Worm (Caenorhabditis elegans) whole organism, L2 larva: ENCODE results near the gene ubxn-5.

ENCODE experiments used
- C34F6.9 ChIP-seq: fragments of 150-350 bp; optimal IDR thresholded peaks from 2 replicates; lab custom pipeline; 2014; ENCODE audit warnings: missing biosample characterization, missing genetic modification characterization
- R02D3.7 ChIP-seq: fragments of 150-350 bp; optimal IDR thresholded peaks from 2 replicates; lab custom pipeline; 2014; ENCODE audit warnings: missing biosample characterization, missing genetic modification characterization
- Y55F3AM.14 ChIP-seq: fragments of 200-800 bp; sonication (Bioruptor generic); optimal IDR thresholded peaks from 2 replicates; lab custom pipeline; 2018; ENCODE audit warnings: mild to moderate bottlenecking, missing genetic modification characterization, missing compliant biosample characterization
- ZK546.5 ChIP-seq: sonication (generic microtip); optimal IDR thresholded peaks from 2 replicates; lab custom pipeline; 2017; ENCODE audit warnings: missing biosample characterization, missing genetic modification characterization
- alr-1 ChIP-seq: fragments of 150-350 bp; optimal IDR thresholded peaks from 2 replicates; lab custom pipeline; 2014; ENCODE audit warnings: missing biosample characterization, missing genetic modification characterization
- aly-2 ChIP-seq: fragments of 150-350 bp; optimal IDR thresholded peaks from 2 replicates; lab custom pipeline; 2014; ENCODE audit warnings: missing biosample characterization, missing genetic modification characterization
- ama-1 ChIP-seq: fragments of 150-350 bp; optimal IDR thresholded peaks from 2 replicates; lab custom pipeline; 2018; ENCODE audit warnings: inconsistent platforms
- ceh-16 ChIP-seq: fragments of 150-350 bp; optimal IDR thresholded peaks from 2 replicates; lab custom pipeline; 2014; ENCODE audit warnings: missing biosample characterization, missing genetic modification characterization
- crh-2 ChIP-seq: sonication (generic microtip); optimal IDR thresholded peaks from 2 replicates; lab custom pipeline; 2017; ENCODE audit warnings: missing biosample characterization, missing genetic modification characterization
- dmd-4 ChIP-seq: sonication (generic microtip); optimal IDR thresholded peaks from 2 replicates; lab custom pipeline; 2017; ENCODE audit warnings: missing biosample characterization, missing genetic modification characterization
- elt-1 ChIP-seq: fragments of 150-350 bp; optimal IDR thresholded peaks from 2 replicates; lab custom pipeline; 2014; ENCODE audit warnings: missing biosample characterization, missing genetic modification characterization
- elt-3 ChIP-seq: sonication (generic microtip); optimal IDR thresholded peaks from 2 replicates; lab custom pipeline; 2017; ENCODE audit warnings: missing biosample characterization, missing genetic modification characterization
- fos-1 ChIP-seq: fragments of 150-350 bp; optimal IDR thresholded peaks from 2 replicates; lab custom pipeline; 2014; ENCODE audit warnings: missing biosample characterization, missing genetic modification characterization
- lin-11 ChIP-seq: fragments of 150-350 bp; sonication (generic microtip); optimal IDR thresholded peaks from 2 replicates; lab custom pipeline; 2014; ENCODE audit warnings: missing biosample characterization, missing genetic modification characterization, inconsistent platforms, mixed read lengths
- lin-13 ChIP-seq: fragments of 150-350 bp; optimal IDR thresholded peaks from 2 replicates; lab custom pipeline; 2014; ENCODE audit warnings: missing biosample characterization, missing genetic modification reagents, missing genetic modification characterization
- mbf-1 ChIP-seq: sonication (generic microtip); optimal IDR thresholded peaks from 2 replicates; lab custom pipeline; 2017; ENCODE audit warnings: missing biosample characterization, missing genetic modification characterization
- mdl-1 ChIP-seq, 2 experiments: fragments of 150-350 bp in 1 of 2; sonication (generic microtip) in 1 of 2; optimal IDR thresholded peaks; 2 replicates each; lab custom pipeline; 2017; ENCODE audit warnings: missing biosample characterization in 2 of 2, missing genetic modification characterization in 2 of 2
- nhr-10 ChIP-seq: sonication (generic microtip); optimal IDR thresholded peaks from 2 replicates; lab custom pipeline; 2017; ENCODE audit warnings: missing biosample characterization, missing genetic modification characterization
- nhr-11 ChIP-seq: fragments of 150-350 bp; optimal IDR thresholded peaks from 2 replicates; lab custom pipeline; 2014; ENCODE audit warnings: missing biosample characterization, missing genetic modification characterization
- nhr-12 ChIP-seq: fragments of 150-350 bp; optimal IDR thresholded peaks from 2 replicates; lab custom pipeline; 2014; ENCODE audit warnings: missing biosample characterization, missing genetic modification characterization
- nhr-129 ChIP-seq: fragments of 150-350 bp; optimal IDR thresholded peaks from 2 replicates; lab custom pipeline; 2014; ENCODE audit warnings: missing biosample characterization, missing genetic modification characterization
- nhr-21 ChIP-seq: fragments of 150-350 bp; optimal IDR thresholded peaks from 2 replicates; lab custom pipeline; 2014; ENCODE audit warnings: missing biosample characterization, missing genetic modification characterization
- nhr-23 ChIP-seq: fragments of 150-350 bp; optimal IDR thresholded peaks from 2 replicates; lab custom pipeline; 2014; ENCODE audit warnings: missing biosample characterization, missing genetic modification reagents, missing genetic modification characterization
- nhr-25 ChIP-seq: fragments of 150-350 bp; sonication (generic microtip); optimal IDR thresholded peaks from 3 replicates; lab custom pipeline; 2014; ENCODE audit warnings: missing biosample characterization, missing genetic modification characterization
- nhr-6 ChIP-seq: fragments of 150-350 bp; optimal IDR thresholded peaks from 2 replicates; lab custom pipeline; 2014; ENCODE audit warnings: missing biosample characterization, missing genetic modification characterization
- nhr-77 ChIP-seq: fragments of 150-350 bp; optimal IDR thresholded peaks from 2 replicates; lab custom pipeline; 2014; ENCODE audit warnings: missing biosample characterization, missing genetic modification characterization
- skn-1 ChIP-seq: sonication (generic microtip); optimal IDR thresholded peaks from 2 replicates; lab custom pipeline; 2017; ENCODE audit warnings: missing biosample characterization, missing genetic modification characterization
- sma-3 ChIP-seq: sonication (generic microtip); optimal IDR thresholded peaks from 2 replicates; lab custom pipeline; 2016; ENCODE audit warnings: missing genetic modification reagents, missing genetic modification characterization, missing compliant biosample characterization
- snpc-4 ChIP-seq: fragments of 150-350 bp; optimal IDR thresholded peaks from 2 replicates; lab custom pipeline; 2014; ENCODE audit warnings: missing biosample characterization, missing genetic modification characterization
- unc-62 ChIP-seq: fragments of 150-350 bp; optimal IDR thresholded peaks from 2 replicates; lab custom pipeline; 2014; ENCODE audit warnings: missing biosample characterization, missing genetic modification reagents, missing genetic modification characterization
- zag-1 ChIP-seq: fragments of 150-350 bp; optimal IDR thresholded peaks from 2 replicates; lab custom pipeline; 2014; ENCODE audit warnings: missing biosample characterization, missing genetic modification characterization
- ztf-1 ChIP-seq: fragments of 200-800 bp; sonication (Bioruptor generic); conservative IDR thresholded peaks from 2 replicates; pipeline ENCODE4 v1.3.6; 2022; ENCODE audit warnings: missing genetic modification characterization, missing compliant biosample characterization
- ztf-11 ChIP-seq: sonication (generic microtip); optimal IDR thresholded peaks from 2 replicates; lab custom pipeline; 2017; ENCODE audit warnings: missing biosample characterization, missing genetic modification characterization
- ztf-4 ChIP-seq: fragments of 150-350 bp; optimal IDR thresholded peaks from 2 replicates; lab custom pipeline; 2014; ENCODE audit warnings: missing biosample characterization, missing genetic modification characterization

The ubxn-5 gene

DNA sequence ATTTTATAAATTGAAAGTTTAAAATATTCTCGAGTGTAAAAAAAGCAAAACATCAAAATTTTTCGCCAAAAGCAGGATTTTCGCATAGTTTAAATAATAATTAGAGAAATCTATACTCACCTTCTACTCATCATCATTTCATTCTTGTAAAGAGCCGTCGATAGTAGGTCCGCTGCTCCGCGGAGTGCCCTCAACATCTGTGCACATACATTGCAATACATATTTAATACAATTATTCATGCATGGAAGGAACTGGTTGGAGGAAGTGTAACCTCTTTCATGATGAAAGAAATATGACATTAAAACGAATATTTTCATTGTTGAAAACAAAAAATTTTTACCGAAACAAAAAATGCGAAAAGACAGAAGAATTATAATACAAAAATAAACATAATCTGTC lies 8.0 kb upstream of the ubxn-5 start, which contains the start of gene mrps-14:
Gene mrps-14 (minus strand): TSS at position 197 of the 400 bp plus-strand sequence.
- TF ChIP-seq nhr-10 (tag; lab: Kevin White, UChicago): no peak
- no peak for TF ChIP-seq nhr-6 (tag; lab: Kevin White, UChicago)
- TF ChIP-seq dmd-4: no peak
- TF ChIP-seq Y55F3AM.14 (GFP tag; lab: Kevin White, UChicago): no peak
- TF ChIP-seq nhr-11 (tag; lab: Kevin White, UChicago): no peak
- TF ChIP-seq ztf-1: no peak
- no peak for TF ChIP-seq mdl-1 (tag; optimal IDR thresholded peaks at IDR 0.05; lab: Kevin White, UChicago)
- no peak for TF ChIP-seq ztf-4 (tag; lab: Kevin White, UChicago)
- no peak for TF ChIP-seq nhr-23 (tag; lab: Kevin White, UChicago)
- no peak for TF ChIP-seq lin-13 (GFP tag; lab: Kevin White, UChicago)
- no peak for TF ChIP-seq nhr-12 (tag; lab: Kevin White, UChicago)
- no peak for TF ChIP-seq crh-2 (tag; lab: Kevin White, UChicago)
- TF ChIP-seq nhr-25: no peak
- TF ChIP-seq elt-3 (tag; lab: Kevin White, UChicago): no peak
- TF ChIP-seq alr-1 (tag; lab: Kevin White, UChicago): no peak
- TF ChIP-seq aly-2 (tag; lab: Kevin White, UChicago): no peak
- TF ChIP-seq ZK546.5 (tag; lab: Kevin White, UChicago): no peak
- TF ChIP-seq R02D3.7 (tag; lab: Kevin White, UChicago): no peak
- TF ChIP-seq elt-1 (tag; lab: Kevin White, UChicago): no peak

DNA sequence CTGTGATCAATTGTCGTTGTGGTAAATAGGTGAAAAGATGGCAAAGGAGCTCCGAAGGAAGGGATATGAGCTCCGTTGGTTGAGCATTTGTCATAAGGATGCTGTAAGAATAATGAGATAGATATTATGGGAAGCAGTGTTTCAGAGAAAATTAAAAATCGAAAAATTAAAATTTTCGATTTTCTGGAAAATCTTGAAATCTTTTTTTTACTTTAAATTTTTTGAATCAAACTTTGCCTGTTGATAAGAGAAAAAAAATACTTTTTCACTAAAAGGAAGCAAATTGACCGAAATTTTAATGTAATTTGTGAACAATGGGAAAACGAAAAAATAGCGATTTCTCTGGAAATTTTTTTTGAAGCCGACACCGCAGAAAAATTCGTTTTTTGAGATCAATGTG lies 5.3 kb upstream of the ubxn-5 start, which contains the start of gene mec-15:
Gene mec-15 (minus strand): TSS at position 101 of the 400 bp plus-strand sequence.
- TF ChIP-seq unc-62 (GFP tag; lab: Kevin White, UChicago) (no peak), nhr-77 (tag; lab: Kevin White, UChicago) (no peak), ceh-16 (tag; lab: Kevin White, UChicago) (no peak), nhr-129 (no peak)

DNA sequence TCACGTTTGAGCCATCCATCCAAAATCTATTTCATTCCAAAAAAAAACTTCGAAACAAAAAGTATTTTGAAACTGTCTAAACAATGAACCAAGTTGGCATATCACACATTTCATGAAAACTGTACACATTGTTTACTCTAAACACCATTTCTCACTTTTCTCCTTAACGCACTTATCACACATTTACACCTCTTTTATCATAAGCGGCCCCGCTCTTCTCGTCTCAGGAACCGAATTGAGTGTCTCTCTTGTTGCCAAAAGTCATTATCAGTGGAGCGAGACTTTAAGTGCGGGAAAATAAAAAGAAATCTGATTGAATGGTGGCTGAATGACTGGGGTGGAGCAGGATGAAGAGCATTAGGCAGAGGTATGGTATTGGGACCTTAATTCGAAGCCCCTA lies 2.4 kb downstream of the ubxn-5 start:
- TF ChIP-seq ZK546.5 (tag; lab: Kevin White, UChicago): no peak
- peak; percentile 39 for TF ChIP-seq fos-1 (tag; lab: Kevin White, UChicago)

DNA sequence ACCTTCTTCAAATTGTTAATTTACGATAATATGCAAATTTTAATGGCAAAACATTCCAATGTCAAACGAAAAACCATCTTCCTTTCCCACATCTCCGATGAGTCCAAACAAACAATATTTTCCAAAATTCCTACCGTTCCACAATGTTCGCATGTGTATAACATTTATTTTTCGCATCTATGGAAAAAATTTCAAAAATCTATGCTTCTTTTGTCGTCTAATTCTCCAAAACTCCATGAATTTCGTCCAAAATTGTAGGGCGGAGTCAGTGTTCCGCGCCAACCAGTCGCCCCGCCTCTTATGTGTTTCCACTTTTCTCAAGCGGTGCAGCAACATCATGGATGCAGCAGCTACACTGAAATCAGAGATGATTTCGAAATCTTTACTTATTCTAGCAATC lies 3.3 kb downstream of the ubxn-5 start, which contains the start of gene T01E8.8:
Gene T01E8.8 (plus strand): TSS at position 301 of the 400 bp plus-strand sequence.
- no peak for TF ChIP-seq nhr-11 (tag; lab: Kevin White, UChicago)
- TF ChIP-seq elt-1 (tag; lab: Kevin White, UChicago): no peak

DNA sequence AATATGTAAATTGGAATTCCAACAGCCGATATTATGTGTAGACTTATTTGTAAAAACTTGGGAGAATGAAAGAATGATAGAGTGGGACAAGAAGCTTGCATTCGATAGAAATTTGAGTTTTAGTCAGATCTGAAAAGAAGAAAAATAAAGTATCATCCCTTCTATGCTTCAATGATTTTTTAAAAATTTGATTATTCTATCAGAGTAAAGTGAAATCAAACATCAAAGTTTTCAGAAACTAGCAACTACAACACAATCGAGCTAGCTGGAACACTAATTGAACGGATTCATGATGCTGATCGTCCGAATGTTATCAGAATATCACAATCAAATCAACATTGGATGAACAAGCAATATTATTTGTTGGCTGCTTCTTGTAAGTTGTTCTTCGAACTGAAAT lies 7.3 kb downstream of the ubxn-5 start, which contains the start of gene srh-135:
Gene srh-135 (minus strand): TSS at position 101 of the 400 bp plus-strand sequence.
- no peak for TF ChIP-seq lin-13 (GFP tag; lab: Kevin White, UChicago)
- no peak for TF ChIP-seq nhr-77 (tag; lab: Kevin White, UChicago)
- TF ChIP-seq skn-1 (tag; lab: Kevin White, UChicago): no peak
- TF ChIP-seq sma-3 (GFP tag; lab: Kevin White, UChicago): no peak
- TF ChIP-seq ztf-11 (tag; lab: Kevin White, UChicago): no peak
- TF ChIP-seq lin-11: no peak
- TF ChIP-seq ama-1: no peak
- no peak for TF ChIP-seq zag-1 (tag; lab: Kevin White, UChicago)
- no peak for TF ChIP-seq crh-2 (tag; lab: Kevin White, UChicago)
- no peak for TF ChIP-seq alr-1 (tag; lab: Kevin White, UChicago)
- TF ChIP-seq nhr-129: no peak
- no peak for TF ChIP-seq snpc-4
- no peak for TF ChIP-seq aly-2 (tag; lab: Kevin White, UChicago)
- TF ChIP-seq C34F6.9 (tag; lab: Kevin White, UChicago): no peak
- no peak for TF ChIP-seq nhr-21 (tag; lab: Kevin White, UChicago)
- no peak for TF ChIP-seq nhr-12 (tag; lab: Kevin White, UChicago)

DNA sequence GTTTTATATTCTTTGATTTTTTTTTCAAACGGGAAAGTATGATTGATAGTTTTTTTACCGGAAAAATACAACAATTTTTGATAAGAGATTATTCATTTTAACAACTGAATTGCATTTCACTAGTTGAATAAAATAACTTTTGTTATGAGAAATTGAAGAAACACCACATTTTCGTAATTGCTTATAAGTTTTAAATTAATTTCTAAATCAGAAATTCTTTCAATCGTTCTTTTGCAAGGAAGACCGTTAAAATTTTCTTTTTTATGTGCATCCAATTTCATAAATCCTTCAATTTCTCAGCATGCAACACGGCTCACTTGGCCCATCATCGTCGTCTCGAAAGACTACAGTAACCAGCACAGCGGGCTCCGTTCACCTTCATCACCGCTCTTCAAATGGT lies 11.7 kb downstream of the ubxn-5 start, which contains the start of gene plc-3:
Gene plc-3 (plus strand): TSS at position 301 of the 400 bp plus-strand sequence.
- TF ChIP-seq R02D3.7 (tag; lab: Kevin White, UChicago) (no peak), Y55F3AM.14 (GFP tag; lab: Kevin White, UChicago) (no peak), nhr-10 (tag; lab: Kevin White, UChicago) (no peak), aly-2 (tag; lab: Kevin White, UChicago) (no peak), ama-1 (no peak), nhr-23 (tag; lab: Kevin White, UChicago) (no peak), mbf-1 (tag; lab: Kevin White, UChicago) (no peak)
